Worm (Caenorhabditis elegans) whole organism, early embryonic: Measurements from ENCODE around the gene tra-3.
"Not testable (repeated sequence)": the region's sequence is repeated elsewhere in the genome, so short reads cannot be mapped to it uniquely, and the experiment has no call there.

Source experiments
- B0310.2 ChIP-seq: sonication (generic microtip); optimal IDR thresholded peaks from 2 replicates; lab custom pipeline; 2016; ENCODE audit warnings: mild to moderate bottlenecking, missing genetic modification characterization, missing compliant biosample characterization
- F13C5.2 ChIP-seq: sonication (generic microtip); optimal IDR thresholded peaks from 2 replicates; lab custom pipeline; 2017; ENCODE audit warnings: mild to moderate bottlenecking, missing genetic modification characterization, inconsistent platforms, missing compliant biosample characterization
- aly-1 ChIP-seq: sonication (generic microtip); optimal IDR thresholded peaks from 2 replicates; lab custom pipeline; 2016; ENCODE audit warnings: missing genetic modification characterization, missing compliant biosample characterization
- ama-1 ChIP-seq: fragments of 150-350 bp; optimal IDR thresholded peaks from 2 replicates; lab custom pipeline; 2014
- ceh-13 ChIP-seq: fragments of 200-800 bp; sonication (Bioruptor generic); optimal IDR thresholded peaks from 2 replicates; lab custom pipeline; 2018; ENCODE audit warnings: mild to moderate bottlenecking, missing genetic modification characterization, missing compliant biosample characterization
- ceh-36 ChIP-seq: sonication (generic microtip); optimal IDR thresholded peaks from 2 replicates; lab custom pipeline; 2016; ENCODE audit warnings: missing genetic modification characterization, inconsistent platforms, missing compliant biosample characterization
- ets-7 ChIP-seq: sonication (generic microtip); optimal IDR thresholded peaks from 2 replicates; lab custom pipeline; 2016; ENCODE audit warnings: missing genotype, missing genetic modification characterization, missing compliant biosample characterization
- flt-1 ChIP-seq: fragments of 200-800 bp; sonication (Bioruptor generic); IDR thresholded peaks from 2 replicates; pipeline ENCODE4 v1.3.6; 2022; ENCODE audit warnings: missing genetic modification characterization, missing compliant biosample characterization
- hmbx-1 ChIP-seq: sonication (generic microtip); optimal IDR thresholded peaks from 2 replicates; lab custom pipeline; 2016; ENCODE audit warnings: mild to moderate bottlenecking, missing genetic modification characterization, missing compliant biosample characterization
- hmg-4 ChIP-seq: fragments of 200-800 bp; sonication (Bioruptor generic); optimal IDR thresholded peaks from 2 replicates; lab custom pipeline; 2018; ENCODE audit warnings: mild to moderate bottlenecking, missing genetic modification characterization, missing compliant biosample characterization
- hnd-1 ChIP-seq: sonication (generic microtip); optimal IDR thresholded peaks from 2 replicates; lab custom pipeline; 2016; ENCODE audit warnings: missing genetic modification characterization, missing compliant biosample characterization
- pes-1 ChIP-seq: fragments of 200-800 bp; sonication (Bioruptor generic); IDR thresholded peaks from 2 replicates; pipeline ENCODE4 v1.3.6; 2022; ENCODE audit warnings: missing genetic modification reagents, missing genetic modification characterization, missing compliant biosample characterization
- scrt-1 ChIP-seq: fragments of 200-800 bp; sonication (Bioruptor generic); IDR thresholded peaks from 2 replicates; pipeline ENCODE4 v1.3.6; 2022; ENCODE audit warnings: missing genetic modification characterization, missing compliant biosample characterization
- sea-1 ChIP-seq: fragments of 200-800 bp; sonication (Bioruptor generic); conservative IDR thresholded peaks from 2 replicates; pipeline ENCODE4 v1.3.6; 2022; ENCODE audit warnings: missing genetic modification characterization, missing compliant biosample characterization
- tbx-11 ChIP-seq: fragments of 200-800 bp; sonication (Bioruptor generic); IDR thresholded peaks from 2 replicates; pipeline ENCODE4 v1.3.6; 2022; ENCODE audit warnings: missing genetic modification characterization, missing compliant biosample characterization
- tbx-37 ChIP-seq: fragments of 200-800 bp; sonication (Bioruptor generic); conservative IDR thresholded peaks from 2 replicates; pipeline ENCODE4 v1.3.6; 2022; ENCODE audit warnings: missing genetic modification reagents, missing genetic modification characterization, missing compliant biosample characterization
- tra-4 ChIP-seq: sonication (generic microtip); optimal IDR thresholded peaks from 2 replicates; lab custom pipeline; 2017; ENCODE audit warnings: missing genetic modification characterization, missing compliant biosample characterization

Gene tra-3

DNA sequence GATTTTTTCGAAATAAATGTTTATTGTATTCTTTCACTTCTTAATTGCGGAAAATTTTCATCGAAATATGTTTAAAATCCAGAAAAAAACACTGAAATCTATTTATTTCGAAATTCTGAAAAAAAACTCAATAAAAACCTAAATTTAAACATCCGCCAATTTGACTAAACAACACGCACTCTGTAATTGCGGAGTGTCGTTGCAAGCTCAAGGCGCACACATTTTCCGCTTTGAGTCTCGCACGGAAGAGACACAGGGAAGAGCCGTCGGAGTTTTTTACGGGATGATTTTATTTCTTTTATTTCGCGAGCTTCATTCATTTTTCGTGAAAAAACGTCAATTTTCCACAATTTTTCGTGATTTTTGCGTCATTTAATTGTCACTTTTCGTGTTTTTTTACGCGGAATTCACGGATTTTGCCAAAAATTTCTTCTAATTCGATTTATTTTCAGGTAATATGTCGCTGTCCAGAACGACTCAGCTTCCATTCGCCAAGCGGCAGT, 20.1 kb upstream of the tra-3 start, which contains the start of gene dld-1:
TSS of gene dld-1 (plus strand) at position 453 of the 503 bp plus-strand sequence.
- peak; percentile 90 for TF ChIP-seq F13C5.2 (tag; lab: Kevin White, UChicago)
- TF ChIP-seq ets-7 (tag; lab: Kevin White, UChicago), result no peak

ce11 chrIV:14456667-14457066, 12.7 kb upstream of the tra-3 start, which contains the start of gene nspg-9:
Gene nspg-9, plus strand, starts transcription at chrIV:14456900.
- no peak for TF ChIP-seq tbx-11 (GFP tag; lab: Robert Waterston, UW)
- no peak for TF ChIP-seq ets-7 (tag; lab: Kevin White, UChicago)
- TF ChIP-seq ama-1 (lab: Kevin White, UChicago), result no peak
- no peak for TF ChIP-seq B0310.2 (tag; lab: Kevin White, UChicago)
- TF ChIP-seq hmg-4, result no peak
- no peak for TF ChIP-seq hmbx-1 (tag; lab: Kevin White, UChicago)
- no peak for TF ChIP-seq scrt-1 (GFP tag; lab: Robert Waterston, UW)
- no peak for TF ChIP-seq sea-1 (GFP tag; lab: Robert Waterston, UW)
- no peak for TF ChIP-seq hnd-1 (tag; lab: Kevin White, UChicago)
- no peak for TF ChIP-seq tra-4 (tag; lab: Kevin White, UChicago)
- TF ChIP-seq aly-1 (tag; lab: Kevin White, UChicago), result no peak
- no peak for TF ChIP-seq F13C5.2 (tag; lab: Kevin White, UChicago)

- TF ChIP-seq hmbx-1 (tag; lab: Kevin White, UChicago) (no peak), B0310.2 (tag; lab: Kevin White, UChicago) (no peak)
Observed at ce11 chrIV:14445191-14445795, 1.3 kb upstream of the tra-3 start.

DNA sequence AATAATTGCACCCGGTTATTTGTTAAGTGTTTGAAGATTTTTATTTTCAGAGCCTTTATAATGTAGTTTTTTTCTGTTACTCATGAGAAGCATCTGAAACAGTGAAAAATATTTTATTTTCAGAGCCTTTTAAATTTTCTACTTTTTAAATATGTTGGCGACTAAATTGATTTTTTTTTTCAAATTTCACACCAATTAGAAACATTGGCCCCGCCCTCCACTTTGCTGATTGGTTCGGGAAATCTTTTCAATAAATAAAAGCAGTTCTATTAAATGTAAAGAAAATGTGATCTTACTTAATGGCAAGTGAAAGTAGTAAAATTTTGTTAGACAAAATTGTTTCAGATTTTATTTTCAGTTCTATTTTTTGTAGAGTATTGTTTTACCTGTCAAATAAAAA, 6.6 kb downstream of the tra-3 start:
- no peak for TF ChIP-seq ama-1 (lab: Kevin White, UChicago)
- TF ChIP-seq tbx-37 (GFP tag; lab: Robert Waterston, UW), result no peak
- no peak for TF ChIP-seq aly-1 (tag; lab: Kevin White, UChicago)
- TF ChIP-seq F13C5.2 (tag; lab: Kevin White, UChicago), result no peak
- TF ChIP-seq ceh-13 (GFP tag; lab: Kevin White, UChicago), result no peak
- no peak for TF ChIP-seq tra-4 (tag; lab: Kevin White, UChicago)
- no peak for TF ChIP-seq hmbx-1 (tag; lab: Kevin White, UChicago)
- TF ChIP-seq hnd-1 (tag; lab: Kevin White, UChicago), result no peak
- TF ChIP-seq ets-7 (tag; lab: Kevin White, UChicago), result no peak
- TF ChIP-seq flt-1 (GFP tag; lab: Robert Waterston, UW), result no peak
- TF ChIP-seq hmg-4, result no peak
- no peak for TF ChIP-seq pes-1 (GFP tag; lab: Robert Waterston, UW)
- TF ChIP-seq tbx-11 (GFP tag; lab: Robert Waterston, UW), result no peak
- no peak for TF ChIP-seq ceh-36 (tag; lab: Kevin White, UChicago)
- no peak for TF ChIP-seq sea-1 (GFP tag; lab: Robert Waterston, UW)
- no peak for TF ChIP-seq B0310.2 (tag; lab: Kevin White, UChicago)
- no peak for TF ChIP-seq scrt-1 (GFP tag; lab: Robert Waterston, UW)

ce11 chrIV:14435902-14436301, 8.1 kb downstream of the tra-3 start:
- TF ChIP-seq hmbx-1 (tag; lab: Kevin White, UChicago) (no peak), F13C5.2 (tag; lab: Kevin White, UChicago) (no peak)

- TF ChIP-seq F13C5.2 (tag; lab: Kevin White, UChicago), result no peak
- no peak for TF ChIP-seq aly-1 (tag; lab: Kevin White, UChicago)
- no peak for TF ChIP-seq tra-4 (tag; lab: Kevin White, UChicago)
- no peak for TF ChIP-seq ama-1 (lab: Kevin White, UChicago)
- no peak for TF ChIP-seq tbx-37 (GFP tag; lab: Robert Waterston, UW)
- TF ChIP-seq ceh-13 (GFP tag; lab: Kevin White, UChicago), result no peak
- no peak for TF ChIP-seq scrt-1 (GFP tag; lab: Robert Waterston, UW)
- TF ChIP-seq B0310.2 (tag; lab: Kevin White, UChicago), result no peak
- no peak for TF ChIP-seq pes-1 (GFP tag; lab: Robert Waterston, UW)
- no peak for TF ChIP-seq ceh-36 (tag; lab: Kevin White, UChicago)
Observed at ce11 chrIV:14430853-14431252, 13.1 kb downstream of the tra-3 start, which contains the start of gene F55B11.4. Gene F55B11.4, minus strand, starts transcription at chrIV:14430920.

ce11 chrIV:14427395-14427794, 16.6 kb downstream of the tra-3 start, which contains the start of gene F55B11.5:
Gene F55B11.5, plus strand, starts transcription at chrIV:14427695.
- not testable (repeated sequence) for TF ChIP-seq sea-1 (GFP tag; lab: Robert Waterston, UW); pes-1 (GFP tag; lab: Robert Waterston, UW); ama-1 (lab: Kevin White, UChicago)

ce11 chrIV:14424396-14424795, 19.6 kb downstream of the tra-3 start, which contains the start of gene F55B11.3:
Gene F55B11.3, plus strand, starts transcription at chrIV:14424696.
- TF ChIP-seq ceh-36 (tag; lab: Kevin White, UChicago) (no peak), aly-1 (tag; lab: Kevin White, UChicago) (no peak), ama-1 (lab: Kevin White, UChicago) (no peak), hmg-4 (no peak)
